Worm (Caenorhabditis elegans) whole organism, L3 larva: ENCODE results near the gene ctsa-3.2.

Experiments used
- elt-3 ChIP-seq, 3 experiments: fragments of 150-350 bp in 1 of 3; sonication (generic microtip) in 2 of 3; optimal IDR thresholded peaks; 2 replicates in 2 of 3; 4 replicates in 1 of 3; lab custom pipeline; 2014 to 2017; ENCODE audit warnings: missing biosample characterization in 3 of 3, missing genetic modification characterization in 3 of 3
- hmg-11 ChIP-seq: sonication (generic microtip); optimal IDR thresholded peaks from 2 replicates; lab custom pipeline; 2016; ENCODE audit warnings: missing genetic modification characterization, missing compliant biosample characterization
- lsy-12 ChIP-seq: sonication (generic microtip); optimal IDR thresholded peaks from 2 replicates; lab custom pipeline; 2016; ENCODE audit warnings: mild to moderate bottlenecking, missing genetic modification characterization, missing compliant biosample characterization
- mdl-1 ChIP-seq: fragments of 150-350 bp; optimal IDR thresholded peaks from 2 replicates; lab custom pipeline; 2014; ENCODE audit warnings: missing biosample characterization, missing genetic modification characterization
- nhr-43 ChIP-seq: sonication (generic microtip); optimal IDR thresholded peaks from 2 replicates; lab custom pipeline; 2016; ENCODE audit warnings: mild to moderate bottlenecking, missing genetic modification characterization, missing compliant biosample characterization; ENCODE audit not compliant: poor library complexity, severe bottlenecking
- nhr-67 ChIP-seq: fragments of 150-350 bp; optimal IDR thresholded peaks from 2 replicates; lab custom pipeline; 2014; ENCODE audit warnings: missing biosample characterization, missing genetic modification characterization
- pha-4 ChIP-seq: fragments of 150-350 bp; optimal IDR thresholded peaks from 2 replicates; lab custom pipeline; 2014; ENCODE audit warnings: missing biosample characterization, missing genetic modification reagents, missing genetic modification characterization
- pqm-1 ChIP-seq: fragments of 150-350 bp; optimal IDR thresholded peaks from 2 replicates; lab custom pipeline; 2017; ENCODE audit warnings: missing biosample characterization, missing genetic modification characterization, inconsistent platforms
- snpc-4 ChIP-seq: fragments of 150-350 bp; optimal IDR thresholded peaks from 2 replicates; lab custom pipeline; 2014; ENCODE audit warnings: missing biosample characterization, missing genetic modification characterization
- unc-62 ChIP-seq: fragments of 150-350 bp; sonication (generic microtip); optimal IDR thresholded peaks from 4 replicates; lab custom pipeline; 2014; ENCODE audit warnings: missing biosample characterization, missing genetic modification reagents, missing genetic modification characterization

DNA sequence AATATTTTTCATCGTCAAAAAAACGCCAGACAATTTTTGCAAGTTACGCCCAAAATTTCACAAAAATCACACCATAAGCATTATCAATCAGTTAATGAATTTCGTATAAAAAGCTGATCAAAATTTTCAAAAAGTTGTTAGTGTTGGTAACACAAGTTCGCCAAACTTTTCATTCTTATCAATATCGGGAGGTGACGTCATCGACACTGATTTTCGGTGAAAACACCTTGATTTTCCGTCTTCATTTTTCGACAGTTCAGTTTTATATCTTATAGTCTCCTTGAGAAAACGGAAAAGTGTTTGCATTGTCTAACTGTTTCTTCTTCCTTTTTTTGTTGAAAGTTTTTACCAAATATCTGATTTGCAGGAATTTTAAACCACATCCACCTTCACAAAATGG, 5.8 kb downstream of the ctsa-3.2 start, which contains the start of gene C08H9.15:
- no peak for TF ChIP-seq nhr-43 (tag; lab: Kevin White, UChicago)
- TF ChIP-seq hmg-11, result no peak
- no peak for TF ChIP-seq pqm-1 (tag; lab: Kevin White, UChicago)
- no peak for TF ChIP-seq snpc-4 (tag; lab: Kevin White, UChicago)
- no peak for TF ChIP-seq unc-62 (GFP tag; lab: Kevin White, UChicago)
- TF ChIP-seq pha-4 (tag; lab: Kevin White, UChicago), result no peak
- TF ChIP-seq nhr-67 (tag; lab: Kevin White, UChicago), result no peak
- TF ChIP-seq lsy-12 (tag; lab: Kevin White, UChicago), result no peak
- no peak for TF ChIP-seq mdl-1 (tag; lab: Kevin White, UChicago)
- TF ChIP-seq elt-3 (tag; optimal IDR thresholded peaks at IDR 0.05; lab: Kevin White, UChicago), result no peak
